Worm (Caenorhabditis elegans): ENCODE data around the gene pqn-67.

DNA sequence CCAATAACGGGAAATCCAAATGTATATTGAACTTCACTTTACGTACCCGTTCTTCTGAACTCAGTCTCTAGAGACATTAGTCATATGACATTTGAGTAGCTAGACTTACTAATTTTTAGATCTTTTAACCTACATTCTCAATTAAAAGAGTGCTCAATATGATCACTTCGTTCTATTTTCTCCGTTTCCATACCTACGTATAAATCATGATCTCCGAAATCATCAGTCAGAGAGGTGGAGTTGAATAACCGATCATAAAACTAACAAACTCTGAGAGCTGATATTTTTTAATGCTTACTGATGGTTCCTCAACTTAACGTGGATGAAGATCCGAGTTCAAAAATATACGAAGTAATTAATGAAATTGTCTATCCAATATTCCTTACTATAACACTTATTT is 39.8 kb downstream of the pqn-67 start, which contains the start of gene srd-35:
- TF ChIP-seq unc-62 (GFP tag; optimal IDR thresholded peaks at IDR 0.05): no peak
- no peak for TF ChIP-seq mep-1 (tag; optimal IDR thresholded peaks at IDR 0.05)
- no peak for TF ChIP-seq lin-32 (GFP tag; optimal IDR thresholded peaks at IDR 0.05)
- TF ChIP-seq unc-39 (tag; optimal IDR thresholded peaks at IDR 0.05): no peak

Data from whole organism, mixed stage, embryonic.